Worm (Caenorhabditis elegans) whole organism, young adult: ENCODE data around the gene K08D10.13.

ENCODE experiments used
- B0035.1 ChIP-seq: sonication (generic microtip); optimal IDR thresholded peaks from 2 replicates; lab custom pipeline; 2016; ENCODE audit warnings: missing genetic modification characterization, mild to moderate bottlenecking, missing compliant biosample characterization, missing genotype, missing genetic modification reagents
- C06A6.2 ChIP-seq: fragments of 200-800 bp; sonication (Bioruptor generic); conservative IDR thresholded peaks from 2 replicates; pipeline ENCODE4 v1.3.6; 2022; ENCODE audit warnings: missing genetic modification characterization, missing compliant biosample characterization
- D2030.7 ChIP-seq: fragments of 200-800 bp; sonication (Bioruptor generic); IDR thresholded peaks from 2 replicates; pipeline ENCODE4 v1.3.6; 2022; ENCODE audit warnings: missing genetic modification reagents, missing genetic modification characterization, missing compliant biosample characterization
- F33H1.4 ChIP-seq: fragments of 200-800 bp; sonication (Bioruptor generic); IDR thresholded peaks from 2 replicates; pipeline ENCODE4 v1.3.6; 2022; ENCODE audit warnings: missing genetic modification reagents, missing genetic modification characterization, missing compliant biosample characterization
- F52B5.7 ChIP-seq: sonication (generic microtip); optimal IDR thresholded peaks from 2 replicates; lab custom pipeline; 2016; ENCODE audit warnings: mild to moderate bottlenecking, missing genetic modification characterization, missing compliant biosample characterization
- F57C9.4 ChIP-seq: sonication (generic microtip); optimal IDR thresholded peaks from 2 replicates; lab custom pipeline; 2017; ENCODE audit warnings: mild to moderate bottlenecking, missing genetic modification characterization, missing compliant biosample characterization
- K11D2.4 ChIP-seq: fragments of 200-800 bp; sonication (Bioruptor generic); IDR thresholded peaks from 2 replicates; pipeline ENCODE4 v1.3.6; 2022; ENCODE audit warnings: missing genetic modification reagents, missing genetic modification characterization, missing compliant biosample characterization
- T07F8.4 ChIP-seq: sonication (generic microtip); optimal IDR thresholded peaks from 2 replicates; lab custom pipeline; 2016; ENCODE audit warnings: mild to moderate bottlenecking, missing genetic modification characterization, moderate library complexity, missing compliant biosample characterization
- Y56A3A.18 ChIP-seq: fragments of 200-800 bp; sonication (Bioruptor generic); IDR thresholded peaks from 2 replicates; pipeline ENCODE4 v1.3.6; 2022; ENCODE audit warnings: missing genetic modification reagents, missing genetic modification characterization, missing compliant biosample characterization
- ama-1 ChIP-seq, 3 experiments: fragments of 150-350 bp in 1 of 3; sonication (generic microtip) in 2 of 3; optimal IDR thresholded peaks; 2 replicates each; lab custom pipeline; 2014 to 2018; ENCODE audit warnings: missing biosample characterization in 2 of 3, missing genetic modification characterization in 2 of 3, missing genetic modification reagents in 2 of 3
- attf-3 ChIP-seq: fragments of 200-800 bp; sonication (Bioruptor generic); conservative IDR thresholded peaks from 2 replicates; pipeline ENCODE4 v1.3.6; 2022; ENCODE audit warnings: missing genetic modification reagents, missing genetic modification characterization, missing compliant biosample characterization
- attf-5 ChIP-seq: fragments of 200-800 bp; sonication (Bioruptor generic); optimal IDR thresholded peaks from 2 replicates; lab custom pipeline; 2018; ENCODE audit warnings: mild to moderate bottlenecking, missing genetic modification characterization, missing compliant biosample characterization
- bed-2 ChIP-seq: fragments of 200-800 bp; sonication (Bioruptor generic); IDR thresholded peaks from 2 replicates; pipeline ENCODE4 v1.3.6; 2022; ENCODE audit warnings: missing genetic modification reagents, missing genetic modification characterization, missing compliant biosample characterization
- die-1 ChIP-seq: sonication (generic microtip); optimal IDR thresholded peaks from 2 replicates; lab custom pipeline; 2016; ENCODE audit warnings: missing genotype, mild to moderate bottlenecking, missing genetic modification characterization, missing compliant biosample characterization
- egl-44 ChIP-seq: fragments of 200-800 bp; sonication (Bioruptor generic); IDR thresholded peaks from 2 replicates; pipeline ENCODE4 v1.3.6; 2022; ENCODE audit warnings: missing genetic modification reagents, missing genetic modification characterization, missing compliant biosample characterization
- egrh-3 ChIP-seq: fragments of 200-800 bp; sonication (Bioruptor generic); IDR thresholded peaks from 2 replicates; pipeline ENCODE4 v1.3.6; 2022; ENCODE audit warnings: missing genetic modification reagents, missing genetic modification characterization, missing compliant biosample characterization
- gei-17 ChIP-seq: fragments of 200-800 bp; sonication (Bioruptor generic); optimal IDR thresholded peaks from 2 replicates; lab custom pipeline; 2018; ENCODE audit warnings: mild to moderate bottlenecking, missing genetic modification characterization, missing compliant biosample characterization
- hlh-26 ChIP-seq: fragments of 200-800 bp; sonication (Bioruptor generic); conservative IDR thresholded peaks from 2 replicates; pipeline ENCODE4 v1.3.6; 2022; ENCODE audit warnings: missing genetic modification reagents, missing genetic modification characterization, missing compliant biosample characterization
- hmg-1.2 ChIP-seq: fragments of 200-800 bp; sonication (Bioruptor generic); IDR thresholded peaks from 2 replicates; pipeline ENCODE4 v1.3.6; 2022; ENCODE audit warnings: missing genetic modification reagents, missing genetic modification characterization, missing compliant biosample characterization
- hsf-1 ChIP-seq: fragments of 200-800 bp; sonication (Bioruptor generic); IDR thresholded peaks from 2 replicates; pipeline ENCODE4 v1.3.6; 2022; ENCODE audit warnings: missing genetic modification reagents, missing genetic modification characterization, missing compliant biosample characterization
- lag-1 ChIP-seq: fragments of 200-800 bp; sonication (Bioruptor generic); IDR thresholded peaks from 2 replicates; pipeline ENCODE4 v1.3.6; 2022; ENCODE audit warnings: missing genetic modification reagents, missing genetic modification characterization, missing compliant biosample characterization
- lin-35 ChIP-seq, 3 experiments: fragments of 150-350 bp in 2 of 3; sonication (generic microtip) in 1 of 3; optimal IDR thresholded peaks; 2 replicates each; lab custom pipeline; 2014 to 2018; ENCODE audit warnings: missing biosample characterization in 3 of 3, missing genetic modification characterization in 3 of 3, missing genetic modification reagents in 3 of 3
- lin-54 ChIP-seq: fragments of 200-800 bp; sonication (Bioruptor generic); optimal IDR thresholded peaks from 2 replicates; lab custom pipeline; 2018; ENCODE audit warnings: mild to moderate bottlenecking, missing genetic modification characterization, missing compliant biosample characterization
- mcd-1 ChIP-seq: fragments of 200-800 bp; sonication (Bioruptor generic); IDR thresholded peaks from 2 replicates; pipeline ENCODE4 v1.3.6; 2022; ENCODE audit warnings: missing genetic modification reagents, missing genetic modification characterization, missing compliant biosample characterization
- nfya-2 ChIP-seq: fragments of 200-800 bp; sonication (Bioruptor generic); IDR thresholded peaks from 2 replicates; pipeline ENCODE4 v1.3.6; 2022; ENCODE audit warnings: missing genetic modification reagents, missing genetic modification characterization, missing compliant biosample characterization
- nhr-120 ChIP-seq: fragments of 200-800 bp; sonication (Bioruptor generic); IDR thresholded peaks from 2 replicates; pipeline ENCODE4 v1.3.6; 2022; ENCODE audit warnings: missing genetic modification characterization, missing compliant biosample characterization
- nhr-80 ChIP-seq: sonication (generic microtip); optimal IDR thresholded peaks from 2 replicates; lab custom pipeline; 2016; ENCODE audit warnings: missing genetic modification characterization, missing compliant biosample characterization
- pbrm-1 ChIP-seq: fragments of 200-800 bp; sonication (Bioruptor generic); IDR thresholded peaks from 2 replicates; pipeline ENCODE4 v1.3.6; 2022; ENCODE audit warnings: missing genetic modification reagents, missing genetic modification characterization, missing compliant biosample characterization
- sdz-38 ChIP-seq: sonication (generic microtip); optimal IDR thresholded peaks from 2 replicates; lab custom pipeline; 2016; ENCODE audit warnings: missing genotype, missing genetic modification characterization, missing compliant biosample characterization
- snpc-1.1 ChIP-seq: sonication (generic microtip); optimal IDR thresholded peaks from 2 replicates; lab custom pipeline; 2017; ENCODE audit warnings: missing genetic modification characterization, mild to moderate bottlenecking, missing compliant biosample characterization, antibody characterized with exemption, moderate library complexity, missing genotype, missing genetic modification reagents; ENCODE audit not compliant: insufficient read depth
- snpc-3.4 ChIP-seq: sonication (generic microtip); optimal IDR thresholded peaks from 2 replicates; lab custom pipeline; 2017; ENCODE audit warnings: missing genetic modification characterization, mild to moderate bottlenecking, missing compliant biosample characterization, antibody characterized with exemption, moderate library complexity, missing genotype, missing genetic modification reagents
- snpc-4 ChIP-seq, 5 experiments: fragments of 150-350 bp in 1 of 5; sonication (generic microtip) in 4 of 5; optimal IDR thresholded peaks; 2 replicates each; lab custom pipeline; 2014 to 2018; ENCODE audit warnings: missing genetic modification characterization in 5 of 5, missing biosample characterization in 3 of 5, antibody characterized with exemption in 2 of 5, mild to moderate bottlenecking in 2 of 5, missing compliant biosample characterization in 2 of 5, missing genotype in 2 of 5, moderate library complexity in 2 of 5, missing genetic modification reagents in 1 of 5
- tbp1 ChIP-seq: fragments of 200-800 bp; sonication (Bioruptor generic); optimal IDR thresholded peaks from 2 replicates; lab custom pipeline; 2018; ENCODE audit warnings: mild to moderate bottlenecking, missing genetic modification characterization, missing compliant biosample characterization
- xnd-1 ChIP-seq: sonication (generic microtip); optimal IDR thresholded peaks from 2 replicates; lab custom pipeline; 2016; ENCODE audit warnings: missing genotype, missing genetic modification reagents, missing genetic modification characterization, missing compliant biosample characterization
- zfh-2 ChIP-seq: fragments of 200-800 bp; sonication (Bioruptor generic); conservative IDR thresholded peaks from 2 replicates; pipeline ENCODE4 v1.3.6; 2022; ENCODE audit warnings: missing genetic modification reagents, missing genetic modification characterization, missing compliant biosample characterization
- ztf-25 ChIP-seq: fragments of 200-800 bp; sonication (Bioruptor generic); IDR thresholded peaks from 2 replicates; pipeline ENCODE4 v1.3.6; 2022; ENCODE audit warnings: missing genetic modification reagents, missing genetic modification characterization, missing compliant biosample characterization
- ztf-3 ChIP-seq: fragments of 200-800 bp; sonication (Bioruptor generic); optimal IDR thresholded peaks from 2 replicates; lab custom pipeline; 2018; ENCODE audit warnings: mild to moderate bottlenecking, missing genetic modification characterization, missing compliant biosample characterization

Gene K08D10.13

ce11 chrIV:4171531-4172163, at the start of gene K08D10.13, which contains the start of gene rnp-2:
K08D10.13 (minus strand) TSS chrIV:4171581.
rnp-2 (plus strand) TSS chrIV:4172076.
- TF ChIP-seq hmg-1.2 = no peak
- TF ChIP-seq mcd-1 (GFP tag; lab: Robert Waterston, UW) = peak; percentile 89
- TF ChIP-seq attf-5 (GFP tag; lab: Kevin White, UChicago) = no peak
- peak in 1 of 3 experiments; percentile 28 for TF ChIP-seq lin-35 (GFP tag; optimal IDR thresholded peaks at IDR 0.05; lab: Kevin White, UChicago)
- no peak for TF ChIP-seq snpc-4 (GFP tag; optimal IDR thresholded peaks at IDR 0.05; lab: Kevin White, UChicago)
- TF ChIP-seq snpc-4 (tag; optimal IDR thresholded peaks at IDR 0.05; lab: Kevin White, UChicago) = peak in 1 of 4 experiments; percentile 3
- TF ChIP-seq F33H1.4 (GFP tag; lab: Robert Waterston, UW) = 0 out of 2 replicates have a peak, but pooled peaks have one; percentile 18
- peak; percentile 47 for TF ChIP-seq lin-54
- no peak for TF ChIP-seq F57C9.4
- TF ChIP-seq K11D2.4 (GFP tag; lab: Robert Waterston, UW) = no peak
- 0 out of 2 replicates have a peak, but pooled peaks have one; percentile 42 for TF ChIP-seq attf-3 (GFP tag; lab: Robert Waterston, UW)
- TF ChIP-seq bed-2 = 0 out of 2 replicates have a peak, but pooled peaks have one; percentile 32

ce11 chrIV:4219983-4220382, 48.6 kb upstream of the K08D10.13 start, which contains the start of gene F30B5.11:
F30B5.11 (minus strand) TSS chrIV:4220083.
- TF ChIP-seq hmg-1.2 (no peak), B0035.1 (tag; lab: Kevin White, UChicago) (no peak), D2030.7 (GFP tag; lab: Robert Waterston, UW) (no peak), pbrm-1 (GFP tag; lab: Robert Waterston, UW) (no peak), snpc-3.4 (tag; lab: Kevin White, UChicago) (no peak), T07F8.4 (tag; lab: Kevin White, UChicago) (no peak), lag-1 (GFP tag; lab: Robert Waterston, UW) (no peak), ztf-25 (no peak), zfh-2 (GFP tag; lab: Robert Waterston, UW) (no peak), hlh-26 (GFP tag; lab: Robert Waterston, UW) (no peak), die-1 (tag; lab: Kevin White, UChicago) (no peak), F52B5.7 (tag; lab: Kevin White, UChicago) (no peak)

DNA sequence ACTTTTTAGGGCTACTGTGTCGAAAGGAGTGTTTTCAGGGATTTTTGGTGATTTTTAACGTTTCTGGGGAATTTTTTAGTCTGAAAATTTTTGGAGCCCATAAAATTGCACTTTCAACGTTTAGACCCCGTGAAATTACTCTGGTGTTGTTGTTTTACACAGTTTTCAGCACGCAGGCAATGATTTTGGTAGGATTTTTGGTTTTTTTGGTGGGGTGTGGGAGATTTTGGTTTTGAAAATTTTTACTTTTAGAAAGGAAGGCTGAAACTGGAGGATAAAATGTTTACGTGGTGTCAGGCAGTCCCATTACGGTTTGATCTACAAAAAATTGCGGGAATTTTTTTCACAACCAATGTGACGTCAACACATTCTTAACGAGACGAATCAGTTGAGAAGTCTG, 46.9 kb upstream of the K08D10.13 start:
- 0 out of 2 replicates have a peak, but pooled peaks have one; percentile 39 for TF ChIP-seq Y56A3A.18
- TF ChIP-seq xnd-1 = no peak

ce11 chrIV:4216099-4216894, 44.9 kb upstream of the K08D10.13 start:
- no peak for TF ChIP-seq gei-17
- peak; percentile 79 for TF ChIP-seq zfh-2 (GFP tag; lab: Robert Waterston, UW)
- peak; percentile 23; the same call in 1 of the 2 replicates for TF ChIP-seq egrh-3 (GFP tag; lab: Robert Waterston, UW)
- TF ChIP-seq C06A6.2 = no peak
- TF ChIP-seq, all 124 proteins: peak for 2

DNA sequence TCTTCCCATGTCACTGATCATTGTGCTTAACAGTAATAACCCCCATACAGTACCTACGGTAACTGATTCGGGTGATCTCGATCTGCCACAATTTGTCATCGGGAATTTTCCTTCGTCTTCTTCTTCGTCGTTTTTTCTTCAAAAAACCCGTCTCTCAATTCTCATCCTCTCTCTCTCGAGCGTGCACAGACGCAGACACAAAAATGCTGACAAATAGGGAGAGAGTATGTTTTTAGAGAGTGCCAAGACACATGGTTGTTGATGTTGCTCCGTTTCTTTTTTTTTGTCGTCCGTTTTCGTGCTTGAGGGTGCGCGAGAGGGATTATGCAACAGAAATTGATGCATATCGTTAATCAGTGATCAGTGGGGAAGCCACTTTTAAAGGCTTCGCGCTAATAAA, 44.0 kb upstream of the K08D10.13 start:
- TF ChIP-seq nhr-80 (tag; lab: Kevin White, UChicago) (peak; percentile 65), ama-1 (optimal IDR thresholded peaks at IDR 0.05; lab: Kevin White, UChicago) (no peak), ama-1 (GFP tag; optimal IDR thresholded peaks at IDR 0.05; lab: Kevin White, UChicago) (no peak), nfya-2 (GFP tag; lab: Robert Waterston, UW) (0 out of 2 replicates have a peak, but pooled peaks have one; percentile 5), snpc-3.4 (tag; lab: Kevin White, UChicago) (no peak), gei-17 (no peak), egl-44 (0 out of 2 replicates have a peak, but pooled peaks have one; percentile 43), tbp1 (peak; percentile 5), snpc-1.1 (no peak), zfh-2 (GFP tag; lab: Robert Waterston, UW) (0 out of 2 replicates have a peak, but pooled peaks have one; percentile 38), nhr-120 (GFP tag; lab: Robert Waterston, UW) (no peak), sdz-38 (tag; lab: Kevin White, UChicago) (no peak), ztf-3 (GFP tag; lab: Kevin White, UChicago) (no peak), hsf-1 (GFP tag; lab: Robert Waterston, UW) (no peak)
